Fruit fly (Drosophila melanogaster) whole organism, embryonic: ENCODE data around the gene Ythdc1.
A peak's percentile ranks its signal among the peaks of the same experiment; 100 is the strongest.

ENCODE experiments used
- Awh ChIP-seq: fragments of 200-800 bp; sonication (Bioruptor generic); IDR thresholded peaks from 2 replicates; pipeline ENCODE4, ENCODE4 v1.3.6; 2022; ENCODE audit warnings: missing biosample characterization, missing genetic modification characterization
- CG10267 ChIP-seq: fragments of 200-800 bp; sonication (Bioruptor generic); optimal IDR thresholded peaks from 2 replicates; lab custom pipeline; 2018; ENCODE audit warnings: missing biosample characterization, mild to moderate bottlenecking, missing genetic modification characterization, moderate library complexity
- CG10979 ChIP-seq: fragments of 200-800 bp; sonication (Bioruptor generic); optimal IDR thresholded peaks from 2 replicates; lab custom pipeline; 2018; ENCODE audit warnings: missing biosample characterization, mild to moderate bottlenecking, missing genetic modification characterization, moderate library complexity
- CG13123 ChIP-seq: fragments of 200-800 bp; sonication (Bioruptor generic); optimal IDR thresholded peaks from 2 replicates; lab custom pipeline; 2016; ENCODE audit warnings: missing biosample characterization, missing genetic modification characterization
- CG13775 ChIP-seq: fragments of 200-800 bp; sonication (Bioruptor generic); optimal IDR thresholded peaks from 3 replicates; lab custom pipeline; 2017; ENCODE audit warnings: missing biosample characterization, mild to moderate bottlenecking, missing genetic modification characterization
- CG14710 ChIP-seq: fragments of 200-800 bp; sonication (Bioruptor generic); optimal IDR thresholded peaks from 3 replicates; lab custom pipeline; 2019; ENCODE audit warnings: missing biosample characterization, mild to moderate bottlenecking, missing genetic modification characterization, moderate library complexity
- CG15696 ChIP-seq: fragments of 200-800 bp; sonication (Bioruptor generic); optimal IDR thresholded peaks from 2 replicates; lab custom pipeline; 2019; ENCODE audit warnings: missing biosample characterization, mild to moderate bottlenecking, missing genetic modification characterization, moderate library complexity
- CG1603 ChIP-seq: fragments of 200-800 bp; sonication (Bioruptor generic); optimal IDR thresholded peaks from 2 replicates; lab custom pipeline; 2019; ENCODE audit warnings: missing biosample characterization, mild to moderate bottlenecking, missing genetic modification characterization, moderate library complexity
- CG16779 ChIP-seq: fragments of 200-800 bp; sonication (Bioruptor generic); IDR thresholded peaks from 2 replicates; pipeline ENCODE4 v1.3.6; 2022; ENCODE audit warnings: missing biosample characterization, missing genetic modification characterization
- CG16863 ChIP-seq: fragments of 200-800 bp; sonication (Bioruptor generic); optimal IDR thresholded peaks from 3 replicates; lab custom pipeline; 2016; ENCODE audit warnings: missing biosample characterization, missing genetic modification characterization
- CG17829 ChIP-seq: fragments of 200-800 bp; optimal IDR thresholded peaks from 2 replicates; lab custom pipeline; 2019; ENCODE audit warnings: missing biosample characterization, mild to moderate bottlenecking, missing genetic modification characterization, moderate library complexity
- CG4404 ChIP-seq: fragments of 200-800 bp; sonication (Bioruptor generic); IDR thresholded peaks from 2 replicates; pipeline ENCODE4 v1.3.6; 2022; ENCODE audit warnings: missing biosample characterization, missing genetic modification characterization
- CG4424 ChIP-seq: fragments of 200-800 bp; sonication (Bioruptor generic); optimal IDR thresholded peaks from 3 replicates; lab custom pipeline; 2016; ENCODE audit warnings: missing biosample characterization, missing genetic modification characterization
- CG7786 ChIP-seq: fragments of 200-800 bp; sonication (Bioruptor generic); optimal IDR thresholded peaks from 2 replicates; lab custom pipeline; 2016; ENCODE audit warnings: missing biosample characterization, missing genetic modification characterization
- CG7839 ChIP-seq: fragments of 200-800 bp; sonication (Bioruptor generic); optimal IDR thresholded peaks from 3 replicates; lab custom pipeline; 2018; ENCODE audit warnings: missing biosample characterization, mild to moderate bottlenecking, missing genetic modification characterization, moderate library complexity
- CG7963 ChIP-seq: fragments of 200-800 bp; sonication (Bioruptor generic); IDR thresholded peaks from 3 replicates; pipeline ENCODE4 v1.3.6; 2022; ENCODE audit warnings: missing biosample characterization, missing genetic modification characterization; ENCODE audit not compliant: partially characterized antibody
- Chrac-16 ChIP-seq: fragments of 200-800 bp; sonication (Bioruptor generic); optimal IDR thresholded peaks from 3 replicates; lab custom pipeline; 2016; ENCODE audit warnings: missing biosample characterization, missing genetic modification characterization
- D ChIP-seq, 2 experiments: fragments of 200-800 bp in 1 of 2; fragments of >200 bp in 1 of 2; sonication (Bioruptor generic) in 1 of 2; optimal IDR thresholded peaks; 2 replicates in 1 of 2; 3 replicates in 1 of 2; lab custom pipeline; 2017; ENCODE audit warnings: mild to moderate bottlenecking in 1 of 2, missing biosample characterization in 1 of 2, missing genetic modification characterization in 1 of 2, missing genetic modification reagents in 1 of 2
- D19A ChIP-seq: fragments of 200-800 bp; optimal IDR thresholded peaks from 3 replicates; lab custom pipeline; 2019; ENCODE audit warnings: missing biosample characterization, mild to moderate bottlenecking, missing genetic modification characterization, moderate library complexity
- D19B ChIP-seq: fragments of 200-800 bp; sonication (Bioruptor generic); optimal IDR thresholded peaks from 2 replicates; lab custom pipeline; 2017; ENCODE audit warnings: missing biosample characterization, mild to moderate bottlenecking, missing genetic modification characterization
- Drgx ChIP-seq: fragments of 200-800 bp; sonication (Bioruptor generic); IDR thresholded peaks from 2 replicates; pipeline ENCODE4 v1.3.6; 2022; ENCODE audit warnings: missing biosample characterization, missing genetic modification characterization
- Hsf ChIP-seq: fragments of 200-800 bp; sonication (Bioruptor generic); optimal IDR thresholded peaks from 3 replicates; lab custom pipeline; 2016; ENCODE audit warnings: missing biosample characterization, missing genetic modification characterization
- Med ChIP-seq: fragments of 200-800 bp; sonication (Bioruptor generic); peaks from one replicate; lab custom pipeline; 2016; ENCODE audit warnings: missing biosample characterization, missing genetic modification characterization, mild to moderate bottlenecking, inconsistent platforms, moderate library complexity
- Nf-YA ChIP-seq: fragments of 200-800 bp; sonication (Bioruptor generic); IDR thresholded peaks from 2 replicates; pipeline ENCODE4 v1.3.6; 2022; ENCODE audit warnings: missing biosample characterization, missing genetic modification characterization
- Ssrp ChIP-seq: fragments of 200-800 bp; sonication (Bioruptor generic); optimal IDR thresholded peaks from 2 replicates; lab custom pipeline; 2018; ENCODE audit warnings: missing biosample characterization, mild to moderate bottlenecking, missing genetic modification characterization, moderate library complexity
- Xbp1 ChIP-seq: fragments of 200-800 bp; sonication (Bioruptor generic); optimal IDR thresholded peaks from 3 replicates; lab custom pipeline; 2016; ENCODE audit warnings: missing biosample characterization, mild to moderate bottlenecking, missing genetic modification characterization
- ac ChIP-seq: fragments of 200-800 bp; sonication (Bioruptor generic); optimal IDR thresholded peaks from 3 replicates; lab custom pipeline; 2017; ENCODE audit warnings: missing biosample characterization, mild to moderate bottlenecking, missing genetic modification characterization
- bab2 ChIP-seq: fragments of 200-800 bp; sonication (Bioruptor generic); optimal IDR thresholded peaks from 2 replicates; lab custom pipeline; 2016; ENCODE audit warnings: missing biosample characterization, missing genetic modification characterization
- bsh ChIP-seq, 2 experiments: fragments of 200-800 bp; sonication (Bioruptor generic); optimal IDR thresholded peaks; 2 replicates each; lab custom pipeline; 2017 to 2018; ENCODE audit warnings: mild to moderate bottlenecking in 2 of 2, missing biosample characterization in 2 of 2, missing genetic modification characterization in 2 of 2, moderate library complexity in 1 of 2
- chn ChIP-seq: fragments of 200-800 bp; sonication (Bioruptor generic); optimal IDR thresholded peaks from 2 replicates; lab custom pipeline; 2016; ENCODE audit warnings: missing biosample characterization, missing genetic modification characterization
- corto ChIP-seq: fragments of 200-800 bp; sonication (Bioruptor generic); optimal IDR thresholded peaks from 2 replicates; lab custom pipeline; 2016; ENCODE audit warnings: missing biosample characterization, mild to moderate bottlenecking, missing genetic modification characterization, moderate library complexity
- dmrt11E ChIP-seq: fragments of 200-800 bp; sonication (Bioruptor generic); optimal IDR thresholded peaks from 3 replicates; lab custom pipeline; 2018; ENCODE audit warnings: missing biosample characterization, mild to moderate bottlenecking, missing genetic modification characterization, moderate library complexity
- dmrt99B ChIP-seq: fragments of 200-800 bp; sonication (Bioruptor generic); optimal IDR thresholded peaks from 2 replicates; lab custom pipeline; 2018; ENCODE audit warnings: missing biosample characterization, mild to moderate bottlenecking, missing genetic modification characterization, moderate library complexity
- emc ChIP-seq: fragments of 200-800 bp; sonication (Bioruptor generic); optimal IDR thresholded peaks from 2 replicates; lab custom pipeline; 2016; ENCODE audit warnings: missing biosample characterization, missing genetic modification characterization
- fd96Cb ChIP-seq: fragments of 200-800 bp; sonication (Bioruptor generic); optimal IDR thresholded peaks from 2 replicates; lab custom pipeline; 2018; ENCODE audit warnings: missing biosample characterization, mild to moderate bottlenecking, missing genetic modification characterization, moderate library complexity
- grau ChIP-seq: fragments of 200-800 bp; optimal IDR thresholded peaks from 3 replicates; lab custom pipeline; 2019; ENCODE audit warnings: missing biosample characterization, mild to moderate bottlenecking, missing genetic modification characterization, moderate library complexity
- lbe ChIP-seq: fragments of 200-800 bp; sonication (Bioruptor generic); optimal IDR thresholded peaks from 2 replicates; lab custom pipeline; 2016; ENCODE audit warnings: missing biosample characterization, mild to moderate bottlenecking, missing genetic modification characterization
- lola ChIP-seq, 3 experiments: fragments of >200 bp in 2 of 3; fragments of 200-800 bp in 1 of 3; sonication (Bioruptor generic) in 1 of 3; optimal IDR thresholded peaks; 2 replicates each; lab custom pipeline; 2017 to 2019; ENCODE audit warnings: missing biosample characterization in 3 of 3, missing genetic modification characterization in 3 of 3, mild to moderate bottlenecking in 1 of 3, moderate library complexity in 1 of 3
- nom ChIP-seq: fragments of 200-800 bp; sonication (Bioruptor generic); optimal IDR thresholded peaks from 2 replicates; lab custom pipeline; 2017; ENCODE audit warnings: missing biosample characterization, missing genetic modification characterization, mild to moderate bottlenecking, moderate library complexity, missing genetic modification reagents
- pb ChIP-seq: fragments of 200-800 bp; sonication (Bioruptor generic); optimal IDR thresholded peaks from 3 replicates; lab custom pipeline; 2016; ENCODE audit warnings: missing biosample characterization, missing genetic modification characterization
- prd ChIP-seq, 3 experiments: fragments of >200 bp in 2 of 3; fragments of 200-800 bp in 1 of 3; sonication (Bioruptor generic) in 1 of 3; optimal IDR thresholded peaks in 2 of 3; IDR thresholded peaks in 1 of 3; 2 replicates in 2 of 3; 3 replicates in 1 of 3; pipeline versions ENCODE4 v1.3.6 to Lab custom; 2017 to 2022; ENCODE audit warnings: missing biosample characterization in 1 of 3, missing genetic modification characterization in 1 of 3
- salm ChIP-seq: fragments of 200-800 bp; sonication (Bioruptor generic); optimal IDR thresholded peaks from 2 replicates; lab custom pipeline; 2018; ENCODE audit warnings: missing biosample characterization, mild to moderate bottlenecking, missing genetic modification characterization
- sens ChIP-seq: fragments of 200-800 bp; sonication (Bioruptor generic); peaks from one replicate; lab custom pipeline; 2016; ENCODE audit warnings: missing biosample characterization, missing genetic modification characterization
- shn ChIP-seq: fragments of 200-800 bp; sonication (Bioruptor generic); optimal IDR thresholded peaks from 3 replicates; lab custom pipeline; 2016; ENCODE audit warnings: missing biosample characterization, missing genetic modification characterization
- tll ChIP-seq, 2 experiments: fragments of 200-800 bp in 1 of 2; fragments of >200 bp in 1 of 2; sonication (Bioruptor generic) in 1 of 2; optimal IDR thresholded peaks; 2 replicates each; lab custom pipeline; 2017 to 2019; ENCODE audit warnings: missing biosample characterization in 2 of 2, missing genetic modification characterization in 2 of 2, mild to moderate bottlenecking in 1 of 2, moderate library complexity in 1 of 2
- tna ChIP-seq: fragments of 200-800 bp; sonication (Bioruptor generic); IDR thresholded peaks from 2 replicates; pipeline ENCODE4 v1.3.6; 2022; ENCODE audit warnings: missing biosample characterization, missing genetic modification characterization; ENCODE audit not compliant: partially characterized antibody
- unc-4 ChIP-seq: fragments of 200-800 bp; sonication (Bioruptor generic); IDR thresholded peaks from 2 replicates; pipeline ENCODE4 v1.3.6; 2022; ENCODE audit warnings: missing biosample characterization, missing genetic modification characterization; ENCODE audit not compliant: partially characterized antibody
- zen ChIP-seq: fragments of 200-800 bp; sonication (Bioruptor generic); optimal IDR thresholded peaks from 3 replicates; lab custom pipeline; 2018; ENCODE audit warnings: missing biosample characterization, mild to moderate bottlenecking, missing genetic modification characterization, moderate library complexity

The Ythdc1 gene

dm6 chr3L:3397849-3398248, 23.9 kb upstream of the Ythdc1 start (continued):
- TF ChIP-seq CG17829 (peak; percentile 8), nom (peak; percentile 85), D19A (tag; lab: Kevin White, UChicago) (no peak), Drgx (peak; percentile 63), Xbp1 (GFP tag; lab: Kevin White, UChicago) (peak; percentile 9), bab2 (GFP tag; lab: Kevin White, UChicago) (peak; percentile 4), shn (no peak), CG1603 (peak; percentile 40), D19B (GFP tag; lab: Kevin White, UChicago) (no peak), CG15696 (tag; lab: Kevin White, UChicago) (peak; percentile 63), CG14710 (peak; percentile 22), unc-4 (no peak), tll (GFP tag; optimal IDR thresholded peaks at IDR 0.05; lab: Kevin White, UChicago) (no peak), CG16779 (GFP tag; lab: Robert Waterston, UW) (no peak), Awh (GFP tag; lab: Robert Waterston, UW) (no peak), Chrac-16 (peak; percentile 23), emc (GFP tag; lab: Kevin White, UChicago) (no peak), lola (GFP tag; optimal IDR thresholded peaks at IDR 0.05; lab: Kevin White, UChicago) (peak in 1 of 3 experiments; percentile 41), CG4404 (GFP tag; lab: Robert Waterston, UW) (peak; percentile 58), CG10267 (peak; percentile 1), dmrt99B (no peak), sens (peak; percentile 83), chn (GFP tag; lab: Kevin White, UChicago) (peak; percentile 24), CG7963 (GFP tag; lab: Robert Waterston, UW) (no peak), corto (GFP tag; lab: Kevin White, UChicago) (peak; percentile 52), Hsf (GFP tag; lab: Kevin White, UChicago) (peak; percentile 15), CG7786 (GFP tag; lab: Kevin White, UChicago) (peak; percentile 3), CG10979 (peak; percentile 43), CG16863 (GFP tag; lab: Kevin White, UChicago) (peak; percentile 14), dmrt11E (peak; percentile 68), CG7839 (peak; percentile 8), ac (GFP tag; lab: Kevin White, UChicago) (peak; percentile 55), CG13123 (GFP tag; lab: Kevin White, UChicago) (no peak), Ssrp (tag; lab: Kevin White, UChicago) (peak; percentile 18), Nf-YA (GFP tag; lab: Robert Waterston, UW) (no peak), Med (GFP tag; lab: Kevin White, UChicago) (peak; percentile 72), CG4424 (GFP tag; lab: Kevin White, UChicago) (peak; percentile 39), salm (no peak), grau (tag; lab: Kevin White, UChicago) (peak; percentile 7), prd (optimal IDR thresholded peaks at IDR 0.05; lab: Kevin White, UChicago) (no peak), prd (GFP tag; IDR thresholded peaks at IDR 0.05; lab: Robert Waterston, UW) (peak; percentile 51; the same call in 1 of the 3 replicates), fd96Cb (tag; lab: Kevin White, UChicago) (peak; percentile 3), tna (GFP tag; lab: Robert Waterston, UW) (no peak), CG13775 (GFP tag; lab: Kevin White, UChicago) (peak; percentile 5), pb (no peak), D (optimal IDR thresholded peaks at IDR 0.05; lab: Kevin White, UChicago) (no peak), D (GFP tag; optimal IDR thresholded peaks at IDR 0.05; lab: Kevin White, UChicago) (peak; percentile 35), zen (tag; lab: Kevin White, UChicago) (peak; percentile 28), lbe (GFP tag; lab: Kevin White, UChicago) (peak; percentile 80), bsh (GFP tag; optimal IDR thresholded peaks at IDR 0.05; lab: Kevin White, UChicago) (peak; percentile 37 to 71)
